Worm (Caenorhabditis elegans) whole organism, young adult: ENCODE data around the gene F55G7.3.

Experiments
- B0336.3 ChIP-seq: fragments of 200-800 bp; sonication (Bioruptor generic); IDR thresholded peaks from 2 replicates; pipeline ENCODE4 v1.3.6; 2022; ENCODE audit warnings: missing genetic modification characterization, missing compliant biosample characterization
- atf-7 ChIP-seq: sonication (generic microtip); optimal IDR thresholded peaks from 2 replicates; lab custom pipeline; 2017; ENCODE audit warnings: mild to moderate bottlenecking, missing genetic modification characterization, missing compliant biosample characterization
- ceh-100 ChIP-seq: fragments of 200-800 bp; sonication (Bioruptor generic); IDR thresholded peaks from 2 replicates; pipeline ENCODE4 v1.3.6; 2022; ENCODE audit warnings: missing genetic modification reagents, missing genetic modification characterization, missing compliant biosample characterization
- hsf-1 ChIP-seq: fragments of 200-800 bp; sonication (Bioruptor generic); IDR thresholded peaks from 2 replicates; pipeline ENCODE4 v1.3.6; 2022; ENCODE audit warnings: missing genetic modification reagents, missing genetic modification characterization, missing compliant biosample characterization
- nfya-2 ChIP-seq: fragments of 200-800 bp; sonication (Bioruptor generic); IDR thresholded peaks from 2 replicates; pipeline ENCODE4 v1.3.6; 2022; ENCODE audit warnings: missing genetic modification reagents, missing genetic modification characterization, missing compliant biosample characterization
- nhr-27 ChIP-seq: fragments of 200-800 bp; sonication (Bioruptor generic); optimal IDR thresholded peaks from 2 replicates; lab custom pipeline; 2018; ENCODE audit warnings: mild to moderate bottlenecking, missing genetic modification characterization, moderate library complexity, missing compliant biosample characterization
- sdz-38 ChIP-seq: sonication (generic microtip); optimal IDR thresholded peaks from 2 replicates; lab custom pipeline; 2016; ENCODE audit warnings: missing genotype, missing genetic modification characterization, missing compliant biosample characterization
- snpc-1.1 ChIP-seq: sonication (generic microtip); optimal IDR thresholded peaks from 2 replicates; lab custom pipeline; 2017; ENCODE audit warnings: missing genetic modification characterization, mild to moderate bottlenecking, missing compliant biosample characterization, antibody characterized with exemption, moderate library complexity, missing genotype, missing genetic modification reagents; ENCODE audit not compliant: insufficient read depth
- sptf-2 ChIP-seq: fragments of 200-800 bp; sonication (Bioruptor generic); optimal IDR thresholded peaks from 2 replicates; lab custom pipeline; 2018; ENCODE audit warnings: mild to moderate bottlenecking, missing genetic modification characterization, missing compliant biosample characterization
- unc-130 ChIP-seq: sonication (generic microtip); optimal IDR thresholded peaks from 2 replicates; lab custom pipeline; 2016; ENCODE audit warnings: missing genetic modification reagents, missing genetic modification characterization, missing compliant biosample characterization
- ztf-18 ChIP-seq: sonication (generic microtip); optimal IDR thresholded peaks from 2 replicates; lab custom pipeline; 2016; ENCODE audit warnings: missing genotype, mild to moderate bottlenecking, missing genetic modification characterization, missing compliant biosample characterization

ce11 chrX:11967034-11967433 lies 25.2 kb upstream of the F55G7.3 start:
- TF ChIP-seq B0336.3 (GFP tag; lab: Robert Waterston, UW) (no peak), hsf-1 (no peak), snpc-1.1 (no peak), unc-130 (GFP tag; lab: Kevin White, UChicago) (no peak), sptf-2 (GFP tag; lab: Kevin White, UChicago) (no peak), atf-7 (tag; lab: Kevin White, UChicago) (no peak), sdz-38 (tag; lab: Kevin White, UChicago) (no peak), ztf-18 (no peak), nfya-2 (no peak), nhr-27 (tag; lab: Kevin White, UChicago) (no peak), ceh-100 (GFP tag; lab: Robert Waterston, UW) (no peak)
